Worm (Caenorhabditis elegans): ENCODE results near the gene W10G11.1.

DNA sequence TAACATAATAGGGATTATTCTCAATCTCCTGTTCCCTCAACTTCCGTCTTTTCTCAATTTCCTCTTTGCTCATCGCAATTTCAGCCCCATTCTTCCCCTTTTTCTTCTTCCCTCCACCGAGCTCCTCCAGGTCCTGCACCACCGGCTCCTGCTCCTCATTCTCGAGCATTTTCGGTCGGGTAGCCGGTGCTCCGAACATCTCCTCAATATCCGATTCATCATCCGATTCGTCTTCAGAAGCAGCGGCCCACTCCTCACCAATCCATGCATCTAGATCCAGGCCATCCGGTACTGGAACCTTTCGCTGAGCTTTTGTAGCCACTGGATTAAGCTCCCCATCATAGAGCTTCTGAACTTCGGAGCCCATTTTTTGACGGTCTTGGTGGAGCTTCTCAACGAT, 20.3 kb downstream of the W10G11.1 start:
- no peak for TF ChIP-seq snpc-4 (tag; optimal IDR thresholded peaks at IDR 0.05)
- no peak for TF ChIP-seq nhr-237 (tag; optimal IDR thresholded peaks at IDR 0.05)
- no peak for TF ChIP-seq elt-1 (tag; optimal IDR thresholded peaks at IDR 0.05)
- TF ChIP-seq pqm-1 (tag; optimal IDR thresholded peaks at IDR 0.05) = no peak
- no peak for TF ChIP-seq egl-27 (tag; optimal IDR thresholded peaks at IDR 0.05)
- no peak for TF ChIP-seq ztf-4 (tag; optimal IDR thresholded peaks at IDR 0.05)
- no peak for TF ChIP-seq ceh-82 (tag; optimal IDR thresholded peaks at IDR 0.05)
